Fruit fly (Drosophila melanogaster) whole organism, embryonic: ENCODE data around the gene CG42324.
A peak's percentile ranks its signal among the peaks of the same experiment; 100 is the strongest.

Experiments used
- Ada2b ChIP-seq: fragments of 200-800 bp; sonication (Bioruptor generic); IDR thresholded peaks from 2 replicates; pipeline ENCODE4 v1.3.6; 2022; ENCODE audit warnings: missing biosample characterization, missing genetic modification characterization
- Aef1 ChIP-seq: fragments of 200-800 bp; sonication (Bioruptor generic); IDR thresholded peaks from 3 replicates; pipeline ENCODE4 v1.3.6; 2022; ENCODE audit warnings: missing biosample characterization, missing genetic modification characterization
- B-H2 ChIP-seq: fragments of 200-800 bp; sonication (Bioruptor generic); optimal IDR thresholded peaks from 2 replicates; lab custom pipeline; 2018; ENCODE audit warnings: missing biosample characterization, mild to moderate bottlenecking, missing genetic modification characterization
- Blimp-1 ChIP-seq: fragments of 200-800 bp; sonication (Bioruptor generic); optimal IDR thresholded peaks from 3 replicates; lab custom pipeline; 2018; ENCODE audit warnings: missing biosample characterization, missing genetic modification characterization, mild to moderate bottlenecking, moderate library complexity, missing genetic modification reagents
- CG10543 ChIP-seq: fragments of 200-800 bp; sonication (Bioruptor generic); optimal IDR thresholded peaks from 3 replicates; lab custom pipeline; 2017; ENCODE audit warnings: missing biosample characterization, mild to moderate bottlenecking, missing genetic modification characterization, moderate library complexity
- CG11695 ChIP-seq: fragments of 200-800 bp; sonication (Bioruptor generic); IDR thresholded peaks from 3 replicates; pipeline ENCODE4 v1.3.6; 2022; ENCODE audit warnings: missing biosample characterization, missing genetic modification characterization
- CG12391 ChIP-seq: fragments of 200-800 bp; sonication (Bioruptor generic); optimal IDR thresholded peaks from 3 replicates; lab custom pipeline; 2018; ENCODE audit warnings: missing biosample characterization, mild to moderate bottlenecking, missing genetic modification characterization, moderate library complexity
- CG13894 ChIP-seq: fragments of 200-800 bp; sonication (Bioruptor generic); optimal IDR thresholded peaks from 3 replicates; lab custom pipeline; 2018; ENCODE audit warnings: missing biosample characterization, mild to moderate bottlenecking, missing genetic modification characterization, moderate library complexity
- CG14710 ChIP-seq: fragments of 200-800 bp; sonication (Bioruptor generic); optimal IDR thresholded peaks from 3 replicates; lab custom pipeline; 2019; ENCODE audit warnings: missing biosample characterization, mild to moderate bottlenecking, missing genetic modification characterization, moderate library complexity
- CG15479 ChIP-seq: fragments of 200-800 bp; sonication (Bioruptor generic); optimal IDR thresholded peaks from 3 replicates; lab custom pipeline; 2019; ENCODE audit warnings: missing biosample characterization, mild to moderate bottlenecking, missing genetic modification characterization, moderate library complexity
- CG16813 ChIP-seq: fragments of 200-800 bp; sonication (Bioruptor generic); IDR thresholded peaks from 3 replicates; pipeline ENCODE4 v1.3.6; 2022; ENCODE audit warnings: missing biosample characterization, missing genetic modification characterization; ENCODE audit not compliant: partially characterized antibody
- CG16863 ChIP-seq: fragments of 200-800 bp; sonication (Bioruptor generic); optimal IDR thresholded peaks from 3 replicates; lab custom pipeline; 2016; ENCODE audit warnings: missing biosample characterization, missing genetic modification characterization
- CG17359 ChIP-seq: fragments of 200-800 bp; sonication (Bioruptor generic); optimal IDR thresholded peaks from 3 replicates; lab custom pipeline; 2018; ENCODE audit warnings: missing biosample characterization, mild to moderate bottlenecking, missing genetic modification characterization, moderate library complexity
- CG18599 ChIP-seq: fragments of 200-800 bp; sonication (Bioruptor generic); optimal IDR thresholded peaks from 3 replicates; lab custom pipeline; 2017; ENCODE audit warnings: missing biosample characterization, missing genetic modification characterization, mild to moderate bottlenecking, moderate library complexity, missing genetic modification reagents
- CG32772 ChIP-seq: fragments of 200-800 bp; sonication (Bioruptor generic); IDR thresholded peaks from 2 replicates; pipeline ENCODE4 v1.3.6; 2022; ENCODE audit warnings: missing biosample characterization, missing genetic modification characterization
- CG3281 ChIP-seq: fragments of 200-800 bp; sonication (Bioruptor generic); optimal IDR thresholded peaks from 3 replicates; lab custom pipeline; 2017; ENCODE audit warnings: missing biosample characterization, mild to moderate bottlenecking, missing genetic modification characterization
- CG3847 ChIP-seq: fragments of 200-800 bp; sonication (Bioruptor generic); IDR thresholded peaks from 2 replicates; pipeline ENCODE4 v1.3.6; 2022; ENCODE audit warnings: missing biosample characterization, missing genetic modification characterization
- CG7271 ChIP-seq: fragments of 200-800 bp; sonication (Bioruptor generic); optimal IDR thresholded peaks from 2 replicates; lab custom pipeline; 2018; ENCODE audit warnings: missing biosample characterization, mild to moderate bottlenecking, missing genetic modification characterization, moderate library complexity
- D ChIP-seq, 2 experiments: fragments of 200-800 bp in 1 of 2; fragments of >200 bp in 1 of 2; sonication (Bioruptor generic) in 1 of 2; optimal IDR thresholded peaks; 2 replicates in 1 of 2; 3 replicates in 1 of 2; lab custom pipeline; 2017; ENCODE audit warnings: mild to moderate bottlenecking in 1 of 2, missing biosample characterization in 1 of 2, missing genetic modification characterization in 1 of 2, missing genetic modification reagents in 1 of 2
- Dad ChIP-seq: fragments of 200-800 bp; sonication (Bioruptor generic); optimal IDR thresholded peaks from 3 replicates; lab custom pipeline; 2016; ENCODE audit warnings: missing biosample characterization, missing genetic modification characterization
- H15 ChIP-seq: fragments of 200-800 bp; sonication (Bioruptor generic); IDR thresholded peaks from 3 replicates; pipeline ENCODE4 v1.3.6; 2022; ENCODE audit warnings: missing biosample characterization, missing genetic modification characterization
- Hand ChIP-seq: fragments of 200-800 bp; sonication (Bioruptor generic); optimal IDR thresholded peaks from 2 replicates; lab custom pipeline; 2017; ENCODE audit warnings: mild to moderate bottlenecking, missing biosample characterization, missing genetic modification reagents, missing genetic modification characterization
- Lim3 ChIP-seq: fragments of 200-800 bp; sonication (Bioruptor generic); IDR thresholded peaks from 2 replicates; pipeline ENCODE4 v1.3.6; 2022; ENCODE audit warnings: missing biosample characterization, missing genetic modification characterization
- Max ChIP-seq: fragments of 200-800 bp; sonication (Bioruptor generic); optimal IDR thresholded peaks from 2 replicates; lab custom pipeline; 2016; ENCODE audit warnings: missing biosample characterization, mild to moderate bottlenecking, missing genetic modification characterization
- Meics ChIP-seq: fragments of 200-800 bp; sonication (Bioruptor generic); optimal IDR thresholded peaks from 2 replicates; lab custom pipeline; 2017; ENCODE audit warnings: missing biosample characterization, mild to moderate bottlenecking, missing genetic modification characterization
- Optix ChIP-seq: fragments of 200-800 bp; sonication (Bioruptor generic); IDR thresholded peaks from 3 replicates; pipeline ENCODE4 v1.3.6; 2022; ENCODE audit warnings: missing biosample characterization, missing genetic modification characterization
- Pdp1 ChIP-seq, 2 experiments: fragments of 200-800 bp; sonication (Bioruptor generic); optimal IDR thresholded peaks; 3 replicates each; lab custom pipeline; 2016; ENCODE audit warnings: missing biosample characterization in 2 of 2, missing genetic modification characterization in 2 of 2, mild to moderate bottlenecking in 1 of 2, moderate library complexity in 1 of 2
- Ptx1 ChIP-seq: fragments of 200-800 bp; sonication (Bioruptor generic); IDR thresholded peaks from 2 replicates; pipeline ENCODE4 v1.3.6; 2022; ENCODE audit warnings: missing biosample characterization, missing genetic modification characterization
- Rfx ChIP-seq: fragments of 200-800 bp; sonication (Bioruptor generic); IDR thresholded peaks from 2 replicates; pipeline ENCODE4 v1.3.6; 2022; ENCODE audit warnings: missing biosample characterization, missing genetic modification characterization
- ato ChIP-seq: fragments of 200-800 bp; sonication (Bioruptor generic); IDR thresholded peaks from 2 replicates; pipeline ENCODE4 v1.3.6; 2022; ENCODE audit warnings: missing biosample characterization, missing genetic modification characterization; ENCODE audit not compliant: partially characterized antibody
- bab2 ChIP-seq: fragments of 200-800 bp; sonication (Bioruptor generic); optimal IDR thresholded peaks from 2 replicates; lab custom pipeline; 2016; ENCODE audit warnings: missing biosample characterization, missing genetic modification characterization
- cad ChIP-seq: fragments of >200 bp; optimal IDR thresholded peaks from 2 replicates; lab custom pipeline; 2017; ENCODE audit warnings: missing biosample characterization, missing genetic modification characterization
- cg ChIP-seq: fragments of 200-800 bp; sonication (Bioruptor generic); optimal IDR thresholded peaks from 3 replicates; lab custom pipeline; 2019; ENCODE audit warnings: missing biosample characterization, mild to moderate bottlenecking, missing genetic modification characterization, moderate library complexity
- ci ChIP-seq: fragments of 200-800 bp; sonication (Bioruptor generic); IDR thresholded peaks from 3 replicates; pipeline ENCODE4 v1.3.6; 2022; ENCODE audit warnings: missing biosample characterization, missing genetic modification characterization
- dmrt99B ChIP-seq: fragments of 200-800 bp; sonication (Bioruptor generic); optimal IDR thresholded peaks from 2 replicates; lab custom pipeline; 2018; ENCODE audit warnings: missing biosample characterization, mild to moderate bottlenecking, missing genetic modification characterization, moderate library complexity
- dpn ChIP-seq, 2 experiments: fragments of 200-800 bp; sonication (Bioruptor generic); optimal IDR thresholded peaks; 3 replicates each; lab custom pipeline; 2016; ENCODE audit warnings: missing biosample characterization in 2 of 2, missing genetic modification characterization in 2 of 2
- esg ChIP-seq: fragments of 200-800 bp; sonication (Bioruptor generic); conservative IDR thresholded peaks from 2 replicates; pipeline ENCODE4 v1.3.6; 2022; ENCODE audit warnings: missing biosample characterization, missing genetic modification characterization
- gem ChIP-seq: fragments of 200-800 bp; sonication (Bioruptor generic); optimal IDR thresholded peaks from 2 replicates; lab custom pipeline; 2019; ENCODE audit warnings: missing biosample characterization, mild to moderate bottlenecking, missing genetic modification characterization, moderate library complexity
- hbn ChIP-seq: fragments of 200-800 bp; sonication (Bioruptor generic); IDR thresholded peaks from 2 replicates; pipeline ENCODE4 v1.3.6; 2022; ENCODE audit warnings: missing biosample characterization, missing genetic modification characterization; ENCODE audit not compliant: partially characterized antibody
- her ChIP-seq: fragments of 200-800 bp; sonication (Bioruptor generic); optimal IDR thresholded peaks from 2 replicates; lab custom pipeline; 2016; ENCODE audit warnings: missing biosample characterization, missing genetic modification characterization
- insv ChIP-seq, 2 experiments: fragments of 200-800 bp; sonication (Bioruptor generic); optimal IDR thresholded peaks; 3 replicates each; lab custom pipeline; 2016 to 2018; ENCODE audit warnings: missing biosample characterization in 2 of 2, missing genetic modification characterization in 2 of 2
- klu ChIP-seq: fragments of 200-800 bp; sonication (Bioruptor generic); IDR thresholded peaks from 2 replicates; pipeline ENCODE4 v1.3.6; 2022; ENCODE audit warnings: missing biosample characterization, missing genetic modification characterization
- lab ChIP-seq: fragments of 200-800 bp; sonication (Bioruptor generic); optimal IDR thresholded peaks from 3 replicates; lab custom pipeline; 2017; ENCODE audit warnings: missing biosample characterization, missing genetic modification characterization, mild to moderate bottlenecking, moderate library complexity, missing genetic modification reagents
- nerfin-1 ChIP-seq: fragments of 200-800 bp; sonication (Bioruptor generic); optimal IDR thresholded peaks from 3 replicates; lab custom pipeline; 2019; ENCODE audit warnings: missing biosample characterization, mild to moderate bottlenecking, missing genetic modification characterization, moderate library complexity
- peb ChIP-seq: fragments of 200-800 bp; sonication (Bioruptor generic); IDR thresholded peaks from 2 replicates; pipeline ENCODE4 v1.3.6; 2022; ENCODE audit warnings: missing biosample characterization, missing genetic modification characterization
- pnt ChIP-seq: fragments of 200-800 bp; sonication (Bioruptor generic); optimal IDR thresholded peaks from 3 replicates; lab custom pipeline; 2016; ENCODE audit warnings: missing biosample characterization, missing genetic modification characterization
- ro ChIP-seq: fragments of 200-800 bp; sonication (Bioruptor generic); IDR thresholded peaks from 2 replicates; pipeline ENCODE4 v1.3.6; 2022; ENCODE audit warnings: missing biosample characterization, missing genetic modification characterization
- slbo ChIP-seq: fragments of 200-800 bp; sonication (Bioruptor generic); IDR thresholded peaks from 2 replicates; pipeline ENCODE4 v1.3.6; 2022; ENCODE audit warnings: missing biosample characterization, missing genetic modification characterization
- stc ChIP-seq: fragments of 200-800 bp; sonication (Bioruptor generic); IDR thresholded peaks from 2 replicates; pipeline ENCODE4 v1.3.6; 2022; ENCODE audit warnings: missing biosample characterization, missing genetic modification characterization

CG42324 gene

dm6 chr3L:3479551-3479950, 7.3 kb downstream of the CG42324 start (continued):
- no peak for TF ChIP-seq B-H2 (GFP tag; lab: Kevin White, UChicago)
- TF ChIP-seq CG17359: peak; percentile 13
- TF ChIP-seq slbo: peak; percentile 53
- TF ChIP-seq lab (GFP tag; lab: Kevin White, UChicago): peak; percentile 49
- peak; percentile 70 for TF ChIP-seq CG18599
- TF ChIP-seq Dad (GFP tag; lab: Kevin White, UChicago): no peak
- TF ChIP-seq her (GFP tag; lab: Kevin White, UChicago): no peak
- peak; percentile 27; the same call in 1 of the 2 replicates for TF ChIP-seq Rfx (GFP tag; lab: Robert Waterston, UW)
- TF ChIP-seq ato: no peak
- TF ChIP-seq CG16813 (GFP tag; lab: Robert Waterston, UW): no peak
- TF ChIP-seq bab2 (GFP tag; lab: Kevin White, UChicago): no peak
- no peak for TF ChIP-seq CG15479 (GFP tag; lab: Kevin White, UChicago)
- TF ChIP-seq insv (GFP tag; optimal IDR thresholded peaks at IDR 0.05; lab: Kevin White, UChicago): no peak
- peak; percentile 49 for TF ChIP-seq gem (tag; lab: Kevin White, UChicago)
- TF ChIP-seq ci (GFP tag; lab: Robert Waterston, UW): peak; percentile 60; the same call in 2 of the 3 replicates
- TF ChIP-seq CG14710 (tag; lab: Kevin White, UChicago): no peak
- peak; percentile 43; the same call in 1 of the 3 replicates for TF ChIP-seq CG11695
- no peak for TF ChIP-seq peb (GFP tag; lab: Robert Waterston, UW)
- no peak for TF ChIP-seq Blimp-1 (GFP tag; lab: Kevin White, UChicago)
- TF ChIP-seq cad (GFP tag; lab: Kevin White, UChicago): no peak
- no peak for TF ChIP-seq Max (GFP tag; lab: Kevin White, UChicago)
- TF ChIP-seq Ptx1 (GFP tag; lab: Robert Waterston, UW): peak; percentile 40
- no peak for TF ChIP-seq CG16863 (GFP tag; lab: Kevin White, UChicago)
- no peak for TF ChIP-seq nerfin-1 (tag; lab: Kevin White, UChicago)
- TF ChIP-seq pnt (GFP tag; lab: Kevin White, UChicago): no peak
- no peak for TF ChIP-seq CG10543
- no peak for TF ChIP-seq CG7271 (tag; lab: Kevin White, UChicago)
- peak; percentile 1 for TF ChIP-seq CG12391 (tag; lab: Kevin White, UChicago)
- 0 out of 2 replicates have a peak, but pooled peaks have one; percentile 20 for TF ChIP-seq CG32772 (GFP tag; lab: Robert Waterston, UW)
- no peak for TF ChIP-seq Optix (GFP tag; lab: Robert Waterston, UW)
- no peak for TF ChIP-seq CG3847 (GFP tag; lab: Robert Waterston, UW)
- no peak for TF ChIP-seq Pdp1 (GFP tag; optimal IDR thresholded peaks at IDR 0.05; lab: Kevin White, UChicago)
- no peak for TF ChIP-seq hbn (GFP tag; lab: Robert Waterston, UW)
- TF ChIP-seq stc (GFP tag; lab: Robert Waterston, UW): no peak
- TF ChIP-seq klu: 0 out of 2 replicates have a peak, but pooled peaks have one; percentile 35
- no peak for TF ChIP-seq CG13894 (tag; lab: Kevin White, UChicago)
- 0 out of 2 replicates have a peak, but pooled peaks have one; percentile 25 for TF ChIP-seq Ada2b
- peak in 1 of 2 experiments; percentile 13 for TF ChIP-seq dpn (GFP tag; optimal IDR thresholded peaks at IDR 0.05; lab: Kevin White, UChicago)
- peak; percentile 11 for TF ChIP-seq CG3281 (GFP tag; lab: Kevin White, UChicago)
- 0 out of 2 replicates have a peak, but pooled peaks have one; percentile 14 for TF ChIP-seq esg (GFP tag; lab: Robert Waterston, UW)
- TF ChIP-seq cg (GFP tag; lab: Kevin White, UChicago): no peak
- peak; percentile 9 for TF ChIP-seq dmrt99B (tag; lab: Kevin White, UChicago)
- TF ChIP-seq Lim3 (GFP tag; lab: Robert Waterston, UW): no peak
- TF ChIP-seq Meics (GFP tag; lab: Kevin White, UChicago): peak; percentile 38
- TF ChIP-seq D (optimal IDR thresholded peaks at IDR 0.05; lab: Kevin White, UChicago): no peak
- TF ChIP-seq D (GFP tag; optimal IDR thresholded peaks at IDR 0.05; lab: Kevin White, UChicago): no peak
- peak; percentile 9 for TF ChIP-seq Hand (GFP tag; lab: Kevin White, UChicago)
- no peak for TF ChIP-seq Aef1 (GFP tag; lab: Robert Waterston, UW)
- TF ChIP-seq H15: no peak
- 0 out of 2 replicates have a peak, but pooled peaks have one; percentile 7 for TF ChIP-seq ro (GFP tag; lab: Robert Waterston, UW)
